Worm (Caenorhabditis elegans) whole organism, L3 larva: ENCODE results near the gene srz-95.

ENCODE experiments used
- ama-1 ChIP-seq: fragments of 150-350 bp; optimal IDR thresholded peaks from 2 replicates; lab custom pipeline; 2018
- ceh-16 ChIP-seq: sonication (generic microtip); optimal IDR thresholded peaks from 2 replicates; lab custom pipeline; 2017; ENCODE audit warnings: missing biosample characterization, missing genetic modification characterization
- ceh-82 ChIP-seq: fragments of 150-350 bp; optimal IDR thresholded peaks from 2 replicates; lab custom pipeline; 2014; ENCODE audit warnings: missing biosample characterization, missing genetic modification characterization
- daf-12 ChIP-seq: fragments of 150-350 bp; optimal IDR thresholded peaks from 2 replicates; lab custom pipeline; 2014; ENCODE audit warnings: missing biosample characterization, missing genetic modification reagents, missing genetic modification characterization
- elt-2 ChIP-seq: sonication (generic microtip); optimal IDR thresholded peaks from 2 replicates; lab custom pipeline; 2016; ENCODE audit warnings: missing genetic modification reagents, mild to moderate bottlenecking, missing genetic modification characterization, missing compliant biosample characterization
- elt-3 ChIP-seq, 3 experiments: fragments of 150-350 bp in 1 of 3; sonication (generic microtip) in 2 of 3; optimal IDR thresholded peaks; 2 replicates in 2 of 3; 4 replicates in 1 of 3; lab custom pipeline; 2014 to 2017; ENCODE audit warnings: missing biosample characterization in 3 of 3, missing genetic modification characterization in 3 of 3
- fos-1 ChIP-seq: fragments of 150-350 bp; optimal IDR thresholded peaks from 2 replicates; lab custom pipeline; 2014; ENCODE audit warnings: missing biosample characterization, missing genetic modification characterization
- jun-1 ChIP-seq: fragments of 150-350 bp; optimal IDR thresholded peaks from 2 replicates; lab custom pipeline; 2014; ENCODE audit warnings: missing biosample characterization, missing genetic modification reagents, missing genetic modification characterization
- lin-39 ChIP-seq: fragments of 150-350 bp; optimal IDR thresholded peaks from 2 replicates; lab custom pipeline; 2018; ENCODE audit warnings: missing biosample characterization, missing genetic modification reagents, missing genetic modification characterization
- nhr-28 ChIP-seq: fragments of 150-350 bp; optimal IDR thresholded peaks from 2 replicates; lab custom pipeline; 2014; ENCODE audit warnings: missing biosample characterization, missing genetic modification characterization

DNA sequence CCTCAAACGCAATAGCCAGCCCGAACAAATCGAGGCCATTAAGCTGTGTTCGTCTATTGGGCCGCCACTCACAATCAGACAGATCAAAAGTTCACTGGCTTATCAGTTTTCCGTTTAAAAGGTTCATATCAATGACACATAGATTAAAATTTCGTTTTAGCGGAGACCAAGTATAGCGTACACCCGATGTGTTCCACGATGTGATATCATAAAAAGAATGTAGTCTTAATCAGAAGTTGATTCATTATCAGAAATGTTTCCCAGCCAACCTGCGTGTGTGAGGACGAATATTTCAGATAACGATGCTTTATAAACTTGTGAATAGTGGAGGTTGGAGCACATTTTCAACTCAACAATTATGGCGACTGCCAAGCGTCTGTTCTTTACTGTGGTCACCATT is 22.2 kb downstream of the srz-95 start, which contains the start of gene clc-13:
- TF ChIP-seq lin-39 (tag; lab: Kevin White, UChicago) (no peak), nhr-28 (tag; lab: Kevin White, UChicago) (no peak), ama-1 (no peak), elt-3 (tag; optimal IDR thresholded peaks at IDR 0.05; lab: Kevin White, UChicago) (no peak), fos-1 (tag; lab: Kevin White, UChicago) (no peak), daf-12 (tag; lab: Kevin White, UChicago) (no peak), ceh-16 (tag; lab: Kevin White, UChicago) (no peak), ceh-82 (tag; lab: Kevin White, UChicago) (no peak), elt-2 (peak; percentile 95), jun-1 (peak; percentile 4)
